Worm (Caenorhabditis elegans): ENCODE data around the gene lsy-2.
A peak's percentile ranks its signal among the peaks of the same experiment; 100 is the strongest.

Gene lsy-2

ce11 chrX:2071392-2072001 is 18.0 kb upstream of the lsy-2 start (continued):
- TF ChIP-seq mep-1 (tag; optimal IDR thresholded peaks at IDR 0.05) (peak; percentile 85), D1046.2 (GFP tag; IDR thresholded peaks at IDR 0.05) (no peak), nhr-42 (GFP tag; IDR thresholded peaks at IDR 0.05) (peak; percentile 63; the same call in 1 of the 2 replicates), ceh-20 (GFP tag; IDR thresholded peaks at IDR 0.05) (peak; percentile 64), pha-4 (GFP tag; IDR thresholded peaks at IDR 0.05) (no peak), pha-4 (tag; optimal IDR thresholded peaks at IDR 0.05) (peak; percentile 25), madf-9 (GFP tag; conservative IDR thresholded peaks at IDR 0.05) (no peak), pqm-1 (tag; optimal IDR thresholded peaks at IDR 0.05) (peak; percentile 0), unc-62 (GFP tag; optimal IDR thresholded peaks at IDR 0.05 in 1 of 2) (no peak), unc-62 (tag; optimal IDR thresholded peaks at IDR 0.05) (no peak), lim-7 (GFP tag; IDR thresholded peaks at IDR 0.05) (no peak), dmd-6 (GFP tag; IDR thresholded peaks at IDR 0.05) (peak; percentile 81), zfp-2 (tag; optimal IDR thresholded peaks at IDR 0.05) (no peak), nhr-25 (tag; optimal IDR thresholded peaks at IDR 0.05; ENCODE audit: borderline replicate concordance, insufficient read depth) (peak; percentile 58), unc-39 (tag; optimal IDR thresholded peaks at IDR 0.05) (no peak), hif-1 (tag; optimal IDR thresholded peaks at IDR 0.05) (peak in 1 of 2 experiments; percentile 36), fkh-10 (GFP tag; optimal IDR thresholded peaks at IDR 0.05) (peak; percentile 17), Y75B8A.6 (GFP tag; IDR thresholded peaks at IDR 0.05) (no peak), arid-1 (GFP tag; conservative IDR thresholded peaks at IDR 0.05) (no peak), php-3 (GFP tag; IDR thresholded peaks at IDR 0.05) (peak; percentile 55; the same call in 1 of the 2 replicates), lin-1 (GFP tag; IDR thresholded peaks at IDR 0.05) (no peak), T26A8.4 (GFP tag; IDR thresholded peaks at IDR 0.05) (no peak), duxl-1 (tag; optimal IDR thresholded peaks at IDR 0.05; ENCODE audit: poor library complexity) (peak; percentile 52), fos-1 (tag; optimal IDR thresholded peaks at IDR 0.05) (no peak), hlh-11 (tag; optimal IDR thresholded peaks at IDR 0.05) (peak; percentile 91), zip-11 (GFP tag; IDR thresholded peaks at IDR 0.05) (no peak), mdt-29 (GFP tag; IDR thresholded peaks at IDR 0.05) (no peak), Y48G9A.11 (GFP tag; IDR thresholded peaks at IDR 0.05) (no peak), madf-5 (GFP tag; IDR thresholded peaks at IDR 0.05) (no peak), nhr-41 (GFP tag; IDR thresholded peaks at IDR 0.05) (no peak), lir-3 (tag; optimal IDR thresholded peaks at IDR 0.05) (no peak), zfp-3 (GFP tag; conservative IDR thresholded peaks at IDR 0.05) (no peak), mes-2 (tag; optimal IDR thresholded peaks at IDR 0.05; ENCODE audit: poor library complexity, severe bottlenecking) (peak; percentile 64)

- TF ChIP-seq nhr-11 (tag; optimal IDR thresholded peaks at IDR 0.05) (no peak), F10B5.3 (tag; optimal IDR thresholded peaks at IDR 0.05) (no peak), mxl-3 (GFP tag; optimal IDR thresholded peaks at IDR 0.05) (peak; percentile 37), unc-62 (GFP tag; optimal IDR thresholded peaks at IDR 0.05 in 1 of 2) (peak in 1 of 2 experiments; percentile 90), unc-62 (tag; optimal IDR thresholded peaks at IDR 0.05) (no peak), nhr-28 (tag; optimal IDR thresholded peaks at IDR 0.05) (peak; percentile 21), daf-16 (GFP tag; optimal IDR thresholded peaks at IDR 0.05) (no peak), daf-16 (tag; optimal IDR thresholded peaks at IDR 0.05) (no peak), lsy-2 (tag; optimal IDR thresholded peaks at IDR 0.05) (no peak), nhr-25 (tag; optimal IDR thresholded peaks at IDR 0.05; ENCODE audit: borderline replicate concordance, insufficient read depth) (peak; percentile 27), hlh-30 (tag; optimal IDR thresholded peaks at IDR 0.05; ENCODE audit: insufficient read depth) (peak; percentile 10)
Measured at ce11 chrX:2074055-2074454, 15.4 kb upstream of the lsy-2 start, which contains the start of gene txdc-12.2. txdc-12.2 (plus strand) TSS chrX:2074450.
